Worm (Caenorhabditis elegans) whole organism, late embryonic: ENCODE measurements around the gene C31C9.9.
"Not testable (repeated sequence)": the region's sequence is repeated elsewhere in the genome, so short reads cannot be mapped to it uniquely, and the experiment has no call there.

ENCODE experiments used
- ama-1 ChIP-seq: fragments of 150-350 bp; optimal IDR thresholded peaks from 2 replicates; lab custom pipeline; 2014
- ceh-30 ChIP-seq: fragments of 150-350 bp; optimal IDR thresholded peaks from 2 replicates; lab custom pipeline; 2014; ENCODE audit warnings: missing biosample characterization, missing genetic modification characterization
- madf-2 ChIP-seq: sonication (generic microtip); optimal IDR thresholded peaks from 2 replicates; lab custom pipeline; 2017; ENCODE audit warnings: missing genetic modification characterization, missing compliant biosample characterization
- nfya-1 ChIP-seq: sonication (generic microtip); optimal IDR thresholded peaks from 2 replicates; lab custom pipeline; 2017; ENCODE audit warnings: missing genetic modification characterization, mild to moderate bottlenecking, missing compliant biosample characterization, antibody characterized with exemption, moderate library complexity
- nhr-11 ChIP-seq: fragments of 150-350 bp; optimal IDR thresholded peaks from 2 replicates; lab custom pipeline; 2014; ENCODE audit warnings: missing biosample characterization, missing genetic modification characterization
- pqm-1 ChIP-seq: sonication (generic microtip); optimal IDR thresholded peaks from 2 replicates; lab custom pipeline; 2016; ENCODE audit warnings: missing genetic modification characterization, missing compliant biosample characterization

DNA sequence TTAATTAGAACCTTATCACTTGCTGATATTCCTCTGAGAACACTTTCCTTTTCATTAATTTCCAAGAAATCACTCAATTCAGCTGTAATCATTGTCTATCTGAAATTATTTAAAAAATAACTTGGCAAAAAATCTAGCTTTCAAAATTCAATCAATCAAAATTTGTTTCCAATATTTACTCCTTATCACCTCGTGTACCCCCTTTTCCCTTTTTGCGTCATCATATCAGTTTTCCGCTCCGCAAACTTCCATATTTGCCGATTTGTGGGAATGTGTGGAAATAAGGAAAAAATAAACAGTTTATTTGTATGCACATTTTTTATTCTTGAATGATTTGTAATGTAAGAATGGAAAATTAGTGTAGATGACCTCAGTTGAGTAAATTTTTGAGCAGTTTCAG, 7.2 kb downstream of the C31C9.9 start, which contains the start of gene C31C9.6:
- not testable (repeated sequence) for TF ChIP-seq nfya-1; ama-1 (lab: Kevin White, UChicago); madf-2; nhr-11 (tag; lab: Kevin White, UChicago); pqm-1; ceh-30 (tag; lab: Kevin White, UChicago)
